Worm (Caenorhabditis elegans): ENCODE measurements around the gene apc-10.

Gene apc-10

DNA sequence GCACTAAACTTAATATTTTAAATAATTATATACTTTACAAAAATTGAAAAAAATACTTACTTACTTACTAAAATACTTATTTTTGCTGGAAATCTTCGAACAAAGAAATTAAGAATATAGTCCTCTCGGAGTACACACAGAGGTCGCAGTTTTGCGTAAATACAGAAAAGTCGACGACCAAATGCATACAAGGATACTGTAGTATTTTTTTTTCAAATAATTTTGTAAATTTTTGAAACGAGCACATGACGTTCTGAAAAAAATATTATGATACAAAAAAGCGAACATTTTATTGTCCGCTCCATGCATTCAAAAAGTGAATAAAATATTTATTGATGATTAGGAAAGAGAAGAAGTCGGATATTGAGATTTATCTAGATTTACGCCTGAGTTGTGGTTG, at the start of gene apc-10:
Gene apc-10, minus strand, starts transcription at position 101 of the 400 bp plus-strand sequence.
- TF ChIP-seq W03F9.2 (tag; optimal IDR thresholded peaks at IDR 0.05) = peak; percentile 23
- no peak for TF ChIP-seq him-1 (tag; optimal IDR thresholded peaks at IDR 0.05)

DNA sequence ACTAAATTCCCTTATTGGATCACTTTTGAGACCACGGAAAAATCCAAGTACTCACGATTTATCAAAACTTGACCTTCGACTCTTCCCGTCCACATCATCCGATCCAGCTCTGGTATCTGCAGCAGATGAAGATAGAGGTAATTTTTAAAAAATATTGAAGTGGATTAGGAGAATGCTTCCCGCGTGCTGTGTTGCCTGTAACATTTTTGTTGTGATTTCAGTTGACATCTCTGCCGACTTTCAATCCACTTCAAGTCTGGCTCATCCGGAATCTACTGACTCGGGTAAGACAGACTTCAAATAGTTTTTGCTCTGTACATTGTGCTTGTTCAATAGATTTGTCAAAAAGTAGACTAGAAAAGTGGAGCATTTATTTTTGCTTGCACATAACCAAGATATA, 49.3 kb upstream of the apc-10 start:
- TF ChIP-seq dao-5 (tag; optimal IDR thresholded peaks at IDR 0.05) = no peak
- TF ChIP-seq W03F9.2 (tag; optimal IDR thresholded peaks at IDR 0.05) = no peak
- no peak for TF ChIP-seq him-1 (tag; optimal IDR thresholded peaks at IDR 0.05)

ce11 chrV:10474040-10474439, 47.9 kb upstream of the apc-10 start:
- TF ChIP-seq dao-5 (tag; optimal IDR thresholded peaks at IDR 0.05) = no peak
- no peak for TF ChIP-seq him-1 (tag; optimal IDR thresholded peaks at IDR 0.05)
- TF ChIP-seq W03F9.2 (tag; optimal IDR thresholded peaks at IDR 0.05) = no peak

DNA sequence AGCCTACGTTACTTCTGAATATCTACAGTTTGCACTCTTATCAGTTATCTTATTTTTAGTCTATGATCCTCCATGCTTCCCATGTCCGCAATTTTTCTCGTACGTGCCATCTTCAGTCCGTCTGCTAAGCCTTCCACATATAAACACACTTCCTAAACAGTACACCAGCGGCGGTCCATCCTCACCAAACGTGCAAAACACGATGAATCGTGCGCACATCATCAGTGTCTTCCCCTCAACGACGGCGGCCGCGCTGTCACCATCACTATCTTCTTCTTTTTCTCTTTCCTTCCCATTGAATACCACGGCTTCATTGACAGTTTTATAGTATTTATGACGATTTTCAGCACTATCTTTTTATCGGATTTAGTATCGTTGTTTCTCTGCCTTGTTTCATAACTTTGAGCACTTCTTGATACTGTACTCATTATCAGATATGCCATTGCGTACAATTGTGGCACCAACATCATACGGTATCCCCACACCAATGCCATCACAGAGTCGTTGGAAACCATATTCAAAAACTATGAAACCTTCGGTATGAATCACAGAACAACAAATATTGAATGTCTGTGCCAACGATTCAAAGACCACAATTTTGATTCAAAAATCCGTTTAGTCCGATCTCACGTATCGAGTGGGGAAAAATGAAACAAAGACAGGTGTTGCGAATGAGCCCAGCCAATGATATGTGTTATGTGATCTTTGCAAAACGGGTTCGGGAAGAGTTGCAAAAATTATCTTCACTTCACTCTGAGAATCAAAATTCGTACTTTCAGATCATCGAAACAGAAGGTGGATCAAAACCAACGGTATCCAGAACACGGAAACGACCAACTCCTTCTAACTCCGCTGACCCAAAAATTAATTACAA, 47.0 kb upstream of the apc-10 start:
- no peak for TF ChIP-seq dao-5 (tag; optimal IDR thresholded peaks at IDR 0.05)
- no peak for TF ChIP-seq W03F9.2 (tag; optimal IDR thresholded peaks at IDR 0.05)
- no peak for TF ChIP-seq him-1 (tag; optimal IDR thresholded peaks at IDR 0.05)

DNA sequence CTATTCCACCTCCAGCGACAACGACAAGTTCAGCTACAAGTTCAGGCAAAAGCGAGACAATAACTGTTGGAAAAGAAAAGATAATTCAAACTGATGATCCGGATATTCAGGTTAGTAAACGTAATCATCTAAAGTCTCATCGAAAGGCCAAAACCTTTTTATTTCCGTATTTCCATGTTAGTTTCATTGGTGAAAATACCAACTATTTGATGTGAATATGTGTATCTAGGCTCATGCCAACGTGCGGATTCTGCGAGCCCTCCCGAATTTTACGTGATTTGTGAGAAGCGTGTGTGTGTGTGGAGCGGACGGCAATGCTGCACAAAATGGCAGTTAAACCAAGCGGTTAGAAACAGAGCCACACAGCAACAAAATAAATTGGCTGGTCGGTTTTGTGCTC, 44.9 kb upstream of the apc-10 start:
- TF ChIP-seq dao-5 (tag; optimal IDR thresholded peaks at IDR 0.05) (no peak), W03F9.2 (tag; optimal IDR thresholded peaks at IDR 0.05) (no peak), him-1 (tag; optimal IDR thresholded peaks at IDR 0.05) (no peak)

DNA sequence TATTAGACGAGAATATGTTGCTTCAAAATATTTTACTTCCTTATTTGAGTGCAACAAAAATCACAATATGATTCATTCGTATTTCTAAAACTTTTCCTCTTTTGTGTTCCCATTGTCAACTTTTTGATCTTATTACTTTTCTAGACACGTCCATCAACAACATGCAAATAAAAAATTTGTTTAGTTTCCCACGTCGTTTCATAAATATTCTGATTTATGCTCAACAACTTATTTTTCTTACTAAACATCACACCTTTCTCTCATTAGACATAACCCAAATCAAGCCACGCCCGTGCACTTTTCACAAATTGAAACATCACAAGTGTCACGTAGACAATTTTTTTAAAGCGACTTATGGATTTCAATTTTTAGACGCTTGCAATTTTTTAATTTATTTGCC, 43.7 kb upstream of the apc-10 start:
- TF ChIP-seq him-1 (tag; optimal IDR thresholded peaks at IDR 0.05) (no peak), dao-5 (tag; optimal IDR thresholded peaks at IDR 0.05) (no peak), W03F9.2 (tag; optimal IDR thresholded peaks at IDR 0.05) (no peak)

- no peak for TF ChIP-seq dao-5 (tag; optimal IDR thresholded peaks at IDR 0.05)
- TF ChIP-seq W03F9.2 (tag; optimal IDR thresholded peaks at IDR 0.05) = no peak
- no peak for TF ChIP-seq him-1 (tag; optimal IDR thresholded peaks at IDR 0.05)
Observed at ce11 chrV:10468709-10469108, 42.6 kb upstream of the apc-10 start.

DNA sequence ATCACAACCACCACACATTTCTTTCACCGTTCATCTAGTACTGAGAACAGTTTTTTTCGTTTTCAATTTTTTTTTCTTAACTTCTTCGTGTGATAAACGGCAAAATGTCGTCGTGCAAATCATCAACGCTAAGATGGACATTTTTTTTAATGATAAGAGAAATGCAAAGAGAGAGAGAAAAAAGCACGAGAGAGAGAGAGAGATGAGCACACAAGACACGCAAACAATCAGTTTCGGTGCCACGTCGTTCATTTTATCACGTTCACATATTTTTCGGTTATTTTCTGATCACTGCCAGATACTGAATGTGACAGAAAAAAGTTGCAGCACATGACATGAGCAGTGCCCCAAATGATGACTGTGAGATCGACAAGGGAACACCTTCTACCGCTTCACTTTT, 42.0 kb upstream of the apc-10 start, which contains the start of gene egl-9:
Gene egl-9, plus strand, starts transcription at position 328 of the 400 bp plus-strand sequence.
- TF ChIP-seq him-1 (tag; optimal IDR thresholded peaks at IDR 0.05) (no peak), dao-5 (tag; optimal IDR thresholded peaks at IDR 0.05) (no peak), W03F9.2 (tag; optimal IDR thresholded peaks at IDR 0.05) (no peak)

DNA sequence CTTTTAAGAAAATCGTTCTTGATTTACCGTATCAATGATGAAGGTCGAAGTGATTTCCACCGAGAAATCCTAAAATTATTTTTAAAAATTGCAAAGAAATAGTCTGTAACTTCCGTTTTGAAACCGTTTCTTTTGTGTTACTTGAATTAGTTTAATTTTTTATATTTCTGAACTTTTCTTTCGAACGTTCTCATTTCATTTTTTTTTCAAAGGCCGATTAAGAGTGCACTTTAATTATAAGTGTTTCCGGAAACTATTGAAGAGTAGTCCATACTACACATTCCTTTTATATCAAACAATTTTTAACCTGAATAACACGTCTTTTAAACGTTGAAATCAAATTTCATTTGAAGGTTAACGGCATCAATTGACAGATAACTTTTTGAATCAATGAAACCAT, 41.5 kb upstream of the apc-10 start:
- TF ChIP-seq dao-5 (tag; optimal IDR thresholded peaks at IDR 0.05) = no peak
- TF ChIP-seq W03F9.2 (tag; optimal IDR thresholded peaks at IDR 0.05) = no peak
- no peak for TF ChIP-seq him-1 (tag; optimal IDR thresholded peaks at IDR 0.05)

DNA sequence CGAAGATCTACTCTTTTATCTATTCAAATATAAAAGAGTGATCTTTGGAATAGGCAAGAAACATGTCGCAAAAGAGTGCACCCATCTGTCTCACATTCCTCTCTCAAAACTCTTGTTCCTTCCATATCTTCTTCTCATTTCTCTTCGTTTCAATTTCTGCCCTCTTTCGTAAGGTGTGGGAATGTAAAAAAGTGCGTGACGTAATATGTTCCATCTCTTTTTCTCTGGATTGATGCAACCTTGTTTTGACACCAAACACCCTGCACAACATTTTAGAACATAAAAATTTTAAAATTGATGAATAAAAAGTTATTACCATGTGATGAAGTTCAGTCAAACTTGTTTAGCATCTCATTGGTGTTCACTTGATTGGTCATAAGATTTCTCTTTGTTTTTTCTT, 41.0 kb upstream of the apc-10 start:
- no peak for TF ChIP-seq dao-5 (tag; optimal IDR thresholded peaks at IDR 0.05)
- no peak for TF ChIP-seq him-1 (tag; optimal IDR thresholded peaks at IDR 0.05)
- no peak for TF ChIP-seq W03F9.2 (tag; optimal IDR thresholded peaks at IDR 0.05)

DNA sequence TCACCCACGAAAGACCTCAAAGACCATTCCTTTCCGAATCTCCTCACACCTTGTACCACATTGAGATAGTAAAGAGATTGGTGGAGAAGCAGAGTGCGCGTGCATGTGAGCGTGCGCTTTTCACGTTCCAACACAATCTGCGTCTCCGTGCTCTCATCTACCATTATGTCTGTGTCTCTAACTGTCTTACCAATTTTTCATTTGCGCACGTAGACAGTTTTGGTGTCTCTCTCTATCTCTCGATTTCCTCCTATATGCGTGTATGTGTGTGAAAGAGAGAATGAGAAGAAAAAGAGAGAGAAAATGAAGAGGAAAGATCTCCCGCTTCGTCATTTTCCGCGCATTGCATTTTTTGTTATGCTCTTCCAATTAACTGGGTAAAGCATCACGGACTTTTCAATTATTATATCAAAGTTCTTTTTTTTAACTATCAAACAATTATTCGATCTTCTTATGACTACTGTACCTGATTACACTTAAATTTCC, 40.5 kb upstream of the apc-10 start:
- TF ChIP-seq dao-5 (tag; optimal IDR thresholded peaks at IDR 0.05) (no peak), W03F9.2 (tag; optimal IDR thresholded peaks at IDR 0.05) (peak; percentile 81), him-1 (tag; optimal IDR thresholded peaks at IDR 0.05) (peak; percentile 85)

DNA sequence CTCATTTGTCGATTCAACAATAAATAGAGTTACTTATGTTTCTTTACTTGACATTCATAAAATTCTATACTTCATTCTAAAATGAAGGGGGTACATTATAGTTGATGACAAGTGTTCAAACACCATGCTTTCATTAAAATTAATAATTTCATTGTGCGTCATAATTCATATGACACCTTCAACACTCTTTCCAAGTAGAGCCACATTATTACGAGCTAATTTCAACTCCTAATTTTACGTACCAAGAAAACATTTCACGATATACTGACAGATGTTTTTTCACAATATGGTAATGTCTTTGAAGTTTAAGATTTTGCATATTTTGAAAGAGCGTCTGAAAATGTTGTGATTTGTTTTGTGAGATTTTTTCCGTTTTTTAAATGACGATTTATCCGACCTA, 39.3 kb upstream of the apc-10 start:
- TF ChIP-seq dao-5 (tag; optimal IDR thresholded peaks at IDR 0.05) (no peak), W03F9.2 (tag; optimal IDR thresholded peaks at IDR 0.05) (no peak), him-1 (tag; optimal IDR thresholded peaks at IDR 0.05) (no peak)

- TF ChIP-seq W03F9.2 (tag; optimal IDR thresholded peaks at IDR 0.05) (no peak), him-1 (tag; optimal IDR thresholded peaks at IDR 0.05) (no peak), dao-5 (tag; optimal IDR thresholded peaks at IDR 0.05) (no peak)
Observed at ce11 chrV:10464746-10465145, 38.6 kb upstream of the apc-10 start.

DNA sequence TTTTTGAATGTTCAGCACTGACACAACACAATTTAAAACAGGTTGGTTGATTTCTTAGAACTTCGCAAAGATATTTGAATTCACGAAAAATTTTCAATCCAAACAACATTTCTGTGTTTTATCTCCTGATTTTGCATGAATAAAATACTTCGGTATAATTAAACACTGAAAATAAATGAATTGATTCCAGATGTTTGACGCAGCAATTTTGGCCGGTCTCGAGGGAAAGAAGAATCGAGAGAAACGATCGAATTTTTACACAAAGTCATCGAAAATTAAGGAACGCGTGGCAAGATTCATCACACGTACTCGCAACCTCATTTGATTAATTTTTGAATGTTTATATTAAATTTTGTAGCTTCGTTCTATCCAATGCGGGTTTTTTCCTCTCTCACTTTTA, 38.0 kb upstream of the apc-10 start:
- TF ChIP-seq dao-5 (tag; optimal IDR thresholded peaks at IDR 0.05) (no peak), W03F9.2 (tag; optimal IDR thresholded peaks at IDR 0.05) (no peak), him-1 (tag; optimal IDR thresholded peaks at IDR 0.05) (no peak)

ce11 chrV:10463276-10463675, 37.1 kb upstream of the apc-10 start, which contains the start of gene F22E12.3:
Gene F22E12.3, minus strand, starts transcription at chrV:10463376.
- TF ChIP-seq dao-5 (tag; optimal IDR thresholded peaks at IDR 0.05) = no peak
- TF ChIP-seq W03F9.2 (tag; optimal IDR thresholded peaks at IDR 0.05) = no peak
- TF ChIP-seq him-1 (tag; optimal IDR thresholded peaks at IDR 0.05) = no peak
